Worm (Caenorhabditis elegans) whole organism, young adult: ENCODE results near the gene C46G7.5.

Experiments used
- B0035.1 ChIP-seq: sonication (generic microtip); optimal IDR thresholded peaks from 2 replicates; lab custom pipeline; 2016; ENCODE audit warnings: missing genetic modification characterization, mild to moderate bottlenecking, missing compliant biosample characterization, missing genotype, missing genetic modification reagents
- F23B12.7 ChIP-seq: sonication (generic microtip); optimal IDR thresholded peaks from 2 replicates; lab custom pipeline; 2017; ENCODE audit warnings: missing genetic modification characterization, mild to moderate bottlenecking, missing compliant biosample characterization, antibody characterized with exemption, moderate library complexity; ENCODE audit not compliant: insufficient read depth
- F33H1.4 ChIP-seq: fragments of 200-800 bp; sonication (Bioruptor generic); IDR thresholded peaks from 2 replicates; pipeline ENCODE4 v1.3.6; 2022; ENCODE audit warnings: missing genetic modification reagents, missing genetic modification characterization, missing compliant biosample characterization
- F37B4.10 ChIP-seq: fragments of 200-800 bp; sonication (Bioruptor generic); IDR thresholded peaks from 2 replicates; pipeline ENCODE4 v1.3.6; 2022; ENCODE audit warnings: missing genetic modification characterization, missing compliant biosample characterization
- F49E8.2 ChIP-seq: sonication (generic microtip); optimal IDR thresholded peaks from 3 replicates; lab custom pipeline; 2017; ENCODE audit warnings: missing genetic modification characterization, mild to moderate bottlenecking, missing compliant biosample characterization, antibody characterized with exemption, moderate library complexity; ENCODE audit not compliant: insufficient read depth
- K11D2.4 ChIP-seq: fragments of 200-800 bp; sonication (Bioruptor generic); IDR thresholded peaks from 2 replicates; pipeline ENCODE4 v1.3.6; 2022; ENCODE audit warnings: missing genetic modification reagents, missing genetic modification characterization, missing compliant biosample characterization
- K12H6.12 ChIP-seq: fragments of 200-800 bp; sonication (Bioruptor generic); optimal IDR thresholded peaks from 2 replicates; lab custom pipeline; 2018; ENCODE audit warnings: mild to moderate bottlenecking, missing genetic modification characterization, missing compliant biosample characterization
- T07F8.4 ChIP-seq: sonication (generic microtip); optimal IDR thresholded peaks from 2 replicates; lab custom pipeline; 2016; ENCODE audit warnings: mild to moderate bottlenecking, missing genetic modification characterization, moderate library complexity, missing compliant biosample characterization
- Y53G8AR.9 ChIP-seq: fragments of 200-800 bp; sonication (Bioruptor generic); conservative IDR thresholded peaks from 2 replicates; pipeline ENCODE4 v1.3.6; 2022; ENCODE audit warnings: missing genetic modification reagents, missing genetic modification characterization, missing compliant biosample characterization
- Y56A3A.18 ChIP-seq: fragments of 200-800 bp; sonication (Bioruptor generic); IDR thresholded peaks from 2 replicates; pipeline ENCODE4 v1.3.6; 2022; ENCODE audit warnings: missing genetic modification reagents, missing genetic modification characterization, missing compliant biosample characterization
- ama-1 ChIP-seq, 3 experiments: fragments of 150-350 bp in 1 of 3; sonication (generic microtip) in 2 of 3; optimal IDR thresholded peaks; 2 replicates each; lab custom pipeline; 2014 to 2018; ENCODE audit warnings: missing biosample characterization in 2 of 3, missing genetic modification characterization in 2 of 3, missing genetic modification reagents in 2 of 3
- aptf-3 ChIP-seq: fragments of 200-800 bp; sonication (Bioruptor generic); IDR thresholded peaks from 2 replicates; pipeline ENCODE4 v1.3.6; 2022; ENCODE audit warnings: missing genetic modification characterization, missing compliant biosample characterization
- attf-6 ChIP-seq: fragments of 200-800 bp; sonication (Bioruptor generic); IDR thresholded peaks from 2 replicates; pipeline ENCODE4 v1.3.6; 2022; ENCODE audit warnings: missing genetic modification reagents, missing genetic modification characterization, missing compliant biosample characterization
- ccch-3 ChIP-seq: fragments of 200-800 bp; sonication (Bioruptor generic); optimal IDR thresholded peaks from 2 replicates; lab custom pipeline; 2018; ENCODE audit warnings: mild to moderate bottlenecking, missing genetic modification characterization, missing compliant biosample characterization
- ceh-91 ChIP-seq: fragments of 200-800 bp; sonication (Bioruptor generic); IDR thresholded peaks from 2 replicates; pipeline ENCODE4 v1.3.6; 2022; ENCODE audit warnings: missing genetic modification reagents, missing genetic modification characterization, missing compliant biosample characterization
- die-1 ChIP-seq: sonication (generic microtip); optimal IDR thresholded peaks from 2 replicates; lab custom pipeline; 2016; ENCODE audit warnings: missing genotype, mild to moderate bottlenecking, missing genetic modification characterization, missing compliant biosample characterization
- efl-1 ChIP-seq: fragments of 150-350 bp; optimal IDR thresholded peaks from 2 replicates; lab custom pipeline; 2014; ENCODE audit warnings: missing biosample characterization, missing genetic modification reagents, missing genetic modification characterization
- egrh-3 ChIP-seq: fragments of 200-800 bp; sonication (Bioruptor generic); IDR thresholded peaks from 2 replicates; pipeline ENCODE4 v1.3.6; 2022; ENCODE audit warnings: missing genetic modification reagents, missing genetic modification characterization, missing compliant biosample characterization
- let-526 ChIP-seq: fragments of 200-800 bp; sonication (Bioruptor generic); IDR thresholded peaks from 2 replicates; pipeline ENCODE4 v1.3.6; 2022; ENCODE audit warnings: missing genetic modification reagents, missing genetic modification characterization, missing compliant biosample characterization
- lin-35 ChIP-seq, 3 experiments: fragments of 150-350 bp in 2 of 3; sonication (generic microtip) in 1 of 3; optimal IDR thresholded peaks; 2 replicates each; lab custom pipeline; 2014 to 2018; ENCODE audit warnings: missing biosample characterization in 3 of 3, missing genetic modification characterization in 3 of 3, missing genetic modification reagents in 3 of 3
- lin-54 ChIP-seq: fragments of 200-800 bp; sonication (Bioruptor generic); optimal IDR thresholded peaks from 2 replicates; lab custom pipeline; 2018; ENCODE audit warnings: mild to moderate bottlenecking, missing genetic modification characterization, missing compliant biosample characterization
- lsy-27 ChIP-seq: sonication (generic microtip); optimal IDR thresholded peaks from 2 replicates; lab custom pipeline; 2017; ENCODE audit warnings: missing genetic modification characterization, mild to moderate bottlenecking, missing compliant biosample characterization, antibody characterized with exemption, missing genotype, borderline replicate concordance; ENCODE audit not compliant: insufficient read depth
- madf-3 ChIP-seq: fragments of 200-800 bp; sonication (Bioruptor generic); IDR thresholded peaks from 2 replicates; pipeline ENCODE4 v1.3.6; 2022; ENCODE audit warnings: missing genetic modification reagents, missing genetic modification characterization, missing compliant biosample characterization
- madf-8 ChIP-seq: fragments of 200-800 bp; sonication (Bioruptor generic); conservative IDR thresholded peaks from 2 replicates; pipeline ENCODE4 v1.3.6; 2022; ENCODE audit warnings: missing genetic modification reagents, missing genetic modification characterization, missing compliant biosample characterization
- mcd-1 ChIP-seq: fragments of 200-800 bp; sonication (Bioruptor generic); IDR thresholded peaks from 2 replicates; pipeline ENCODE4 v1.3.6; 2022; ENCODE audit warnings: missing genetic modification reagents, missing genetic modification characterization, missing compliant biosample characterization
- nfya-2 ChIP-seq: fragments of 200-800 bp; sonication (Bioruptor generic); IDR thresholded peaks from 2 replicates; pipeline ENCODE4 v1.3.6; 2022; ENCODE audit warnings: missing genetic modification reagents, missing genetic modification characterization, missing compliant biosample characterization
- nhr-120 ChIP-seq: fragments of 200-800 bp; sonication (Bioruptor generic); IDR thresholded peaks from 2 replicates; pipeline ENCODE4 v1.3.6; 2022; ENCODE audit warnings: missing genetic modification characterization, missing compliant biosample characterization
- nhr-27 ChIP-seq: fragments of 200-800 bp; sonication (Bioruptor generic); optimal IDR thresholded peaks from 2 replicates; lab custom pipeline; 2018; ENCODE audit warnings: mild to moderate bottlenecking, missing genetic modification characterization, moderate library complexity, missing compliant biosample characterization
- rcor-1 ChIP-seq: fragments of 200-800 bp; sonication (Bioruptor generic); IDR thresholded peaks from 2 replicates; pipeline ENCODE4 v1.3.6; 2022; ENCODE audit warnings: missing genetic modification reagents, missing genetic modification characterization, missing compliant biosample characterization
- rec-8 ChIP-seq, 2 experiments: sonication (generic microtip); optimal IDR thresholded peaks; 2 replicates each; lab custom pipeline; 2016; ENCODE audit warnings: mild to moderate bottlenecking in 2 of 2, missing genetic modification characterization in 2 of 2, missing genetic modification reagents in 2 of 2, missing genotype in 2 of 2, missing biosample characterization in 1 of 2, missing compliant biosample characterization in 1 of 2, moderate library complexity in 1 of 2
- repo-1 ChIP-seq: sonication (generic microtip); optimal IDR thresholded peaks from 2 replicates; lab custom pipeline; 2017; ENCODE audit warnings: mild to moderate bottlenecking, missing genetic modification characterization, missing compliant biosample characterization
- sdz-38 ChIP-seq: sonication (generic microtip); optimal IDR thresholded peaks from 2 replicates; lab custom pipeline; 2016; ENCODE audit warnings: missing genotype, missing genetic modification characterization, missing compliant biosample characterization
- snpc-1.1 ChIP-seq: sonication (generic microtip); optimal IDR thresholded peaks from 2 replicates; lab custom pipeline; 2017; ENCODE audit warnings: missing genetic modification characterization, mild to moderate bottlenecking, missing compliant biosample characterization, antibody characterized with exemption, moderate library complexity, missing genotype, missing genetic modification reagents; ENCODE audit not compliant: insufficient read depth
- somi-1 ChIP-seq: fragments of 200-800 bp; sonication (Bioruptor generic); optimal IDR thresholded peaks from 2 replicates; lab custom pipeline; 2018; ENCODE audit warnings: mild to moderate bottlenecking, missing genetic modification characterization, missing compliant biosample characterization
- sptf-2 ChIP-seq: fragments of 200-800 bp; sonication (Bioruptor generic); optimal IDR thresholded peaks from 2 replicates; lab custom pipeline; 2018; ENCODE audit warnings: mild to moderate bottlenecking, missing genetic modification characterization, missing compliant biosample characterization
- xnd-1 ChIP-seq: sonication (generic microtip); optimal IDR thresholded peaks from 2 replicates; lab custom pipeline; 2016; ENCODE audit warnings: missing genotype, missing genetic modification reagents, missing genetic modification characterization, missing compliant biosample characterization
- zfh-2 ChIP-seq: fragments of 200-800 bp; sonication (Bioruptor generic); conservative IDR thresholded peaks from 2 replicates; pipeline ENCODE4 v1.3.6; 2022; ENCODE audit warnings: missing genetic modification reagents, missing genetic modification characterization, missing compliant biosample characterization
- ztf-18 ChIP-seq: sonication (generic microtip); optimal IDR thresholded peaks from 2 replicates; lab custom pipeline; 2016; ENCODE audit warnings: missing genotype, mild to moderate bottlenecking, missing genetic modification characterization, missing compliant biosample characterization

Gene C46G7.5

DNA sequence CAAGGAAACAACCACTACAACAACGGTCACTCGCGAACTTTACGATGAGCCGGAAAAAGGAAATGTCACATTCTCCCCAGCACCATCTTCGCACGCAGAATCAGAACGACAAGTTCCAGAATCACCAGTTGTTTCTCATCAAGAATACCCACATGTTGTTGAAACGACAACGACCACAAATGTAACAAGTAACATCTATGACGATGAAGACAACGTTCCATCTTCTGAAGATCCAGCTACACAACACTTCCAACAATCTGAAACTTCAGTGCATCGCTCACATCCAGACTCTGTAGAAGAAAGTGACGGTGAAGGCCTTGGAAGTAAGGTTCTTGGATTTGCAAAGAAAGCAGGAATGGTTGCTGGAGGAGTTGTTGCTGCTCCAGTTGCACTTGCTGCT lies 20.9 kb downstream of the C46G7.5 start:
- TF ChIP-seq F23B12.7 (no peak), efl-1 (no peak), sdz-38 (tag; lab: Kevin White, UChicago) (no peak), nhr-120 (GFP tag; lab: Robert Waterston, UW) (no peak), egrh-3 (GFP tag; lab: Robert Waterston, UW) (no peak), somi-1 (no peak), mcd-1 (GFP tag; lab: Robert Waterston, UW) (no peak), nfya-2 (GFP tag; lab: Robert Waterston, UW) (no peak), rec-8 (tag; optimal IDR thresholded peaks at IDR 0.05; lab: Kevin White, UChicago) (no peak), B0035.1 (tag; lab: Kevin White, UChicago) (no peak), K12H6.12 (tag; lab: Kevin White, UChicago) (no peak), xnd-1 (tag; lab: Kevin White, UChicago) (no peak), F37B4.10 (no peak), let-526 (GFP tag; lab: Robert Waterston, UW) (no peak), ceh-91 (no peak), F33H1.4 (GFP tag; lab: Robert Waterston, UW) (no peak), zfh-2 (no peak), sptf-2 (no peak), ama-1 (optimal IDR thresholded peaks at IDR 0.05; lab: Kevin White, UChicago) (no peak), ama-1 (GFP tag; optimal IDR thresholded peaks at IDR 0.05; lab: Kevin White, UChicago) (no peak)

- no peak for TF ChIP-seq egrh-3 (GFP tag; lab: Robert Waterston, UW)
- TF ChIP-seq lin-35 (GFP tag; optimal IDR thresholded peaks at IDR 0.05; lab: Kevin White, UChicago): no peak
- no peak for TF ChIP-seq Y56A3A.18 (GFP tag; lab: Robert Waterston, UW)
- peak; percentile 61 for TF ChIP-seq zfh-2
- TF ChIP-seq, all 124 proteins: peak for 1
These were observed 24.6 kb downstream of the C46G7.5 start for ce11 chrIV:5986829-5987228.

- TF ChIP-seq T07F8.4 (tag; lab: Kevin White, UChicago): no peak
- TF ChIP-seq lin-54 (GFP tag; lab: Kevin White, UChicago): no peak
- TF ChIP-seq madf-3 (GFP tag; lab: Robert Waterston, UW): 0 out of 2 replicates have a peak, but pooled peaks have one; percentile 11
- peak; percentile 57 for TF ChIP-seq zfh-2
- TF ChIP-seq mcd-1 (GFP tag; lab: Robert Waterston, UW): 0 out of 2 replicates have a peak, but pooled peaks have one; percentile 7
- TF ChIP-seq repo-1 (tag; lab: Kevin White, UChicago): no peak
- TF ChIP-seq Y53G8AR.9 (GFP tag; lab: Robert Waterston, UW): peak; percentile 53; the same call in 1 of the 2 replicates
- TF ChIP-seq egrh-3 (GFP tag; lab: Robert Waterston, UW): peak; percentile 46; the same call in 1 of the 2 replicates
These were observed 25.6 kb downstream of the C46G7.5 start for ce11 chrIV:5985823-5986222.

DNA sequence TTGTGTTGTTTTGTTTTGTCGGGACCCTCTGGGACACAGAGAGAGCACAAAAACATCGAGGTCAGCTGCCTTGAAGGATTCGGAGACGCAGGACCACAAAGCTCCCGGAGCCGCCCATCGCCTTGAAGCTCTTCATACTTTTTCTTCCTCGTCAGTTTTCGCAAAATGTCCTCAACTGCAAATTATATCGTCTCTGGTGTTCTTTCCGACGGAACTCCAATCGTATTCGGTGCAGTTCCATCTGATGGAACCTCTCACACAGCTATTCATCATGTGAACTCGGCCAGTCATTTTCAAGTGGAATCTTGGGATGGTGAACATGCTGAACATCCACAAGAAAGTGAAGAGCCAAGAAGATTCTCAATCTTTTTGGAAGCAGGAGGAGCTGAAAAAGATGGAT lies 26.0 kb downstream of the C46G7.5 start:
- no peak for TF ChIP-seq F49E8.2 (tag; lab: Kevin White, UChicago)

ce11 chrIV:5983191-5983590 lies 28.3 kb downstream of the C46G7.5 start:
- TF ChIP-seq zfh-2 (no peak), lin-54 (GFP tag; lab: Kevin White, UChicago) (no peak), nhr-27 (tag; lab: Kevin White, UChicago) (no peak)

- TF ChIP-seq K11D2.4 (GFP tag; lab: Robert Waterston, UW) (no peak), lin-35 (GFP tag; optimal IDR thresholded peaks at IDR 0.05; lab: Kevin White, UChicago) (no peak), F33H1.4 (GFP tag; lab: Robert Waterston, UW) (no peak), aptf-3 (GFP tag; lab: Robert Waterston, UW) (no peak), ztf-18 (tag; lab: Kevin White, UChicago) (no peak), lsy-27 (no peak), attf-6 (GFP tag; lab: Robert Waterston, UW) (no peak), die-1 (tag; lab: Kevin White, UChicago) (no peak), madf-3 (GFP tag; lab: Robert Waterston, UW) (no peak), snpc-1.1 (tag; lab: Kevin White, UChicago) (no peak), Y53G8AR.9 (GFP tag; lab: Robert Waterston, UW) (no peak), ccch-3 (no peak), rcor-1 (GFP tag; lab: Robert Waterston, UW) (no peak), mcd-1 (GFP tag; lab: Robert Waterston, UW) (no peak), madf-8 (no peak)
These were observed 31.6 kb downstream of the C46G7.5 start for ce11 chrIV:5979818-5980217.
